Worm (Caenorhabditis elegans): Measurements from ENCODE around the gene H12D21.10.

Gene H12D21.10

DNA sequence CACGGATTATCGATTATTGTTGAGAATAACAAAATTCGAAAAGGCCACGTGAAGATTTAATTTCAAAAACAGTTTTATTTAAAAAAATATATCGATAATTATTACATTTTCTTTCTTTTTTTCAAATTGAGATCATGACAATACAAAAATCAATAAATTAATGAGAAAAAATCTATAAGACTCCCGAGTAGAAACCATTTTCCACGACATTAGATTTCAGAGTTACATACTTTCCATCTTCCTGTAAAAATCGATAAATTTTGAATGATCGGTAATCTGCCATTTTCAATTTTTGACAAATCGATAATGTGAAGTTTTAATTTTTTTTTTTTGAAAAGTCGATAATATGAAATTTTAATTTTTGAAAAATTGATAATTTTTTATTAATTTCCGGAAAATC is 46.1 kb downstream of the H12D21.10 start, which contains the start of gene C30G7.3:
TSS of gene C30G7.3 (minus strand) at position 8 of the 400 bp plus-strand sequence.
- TF ChIP-seq ceh-16 (tag; optimal IDR thresholded peaks at IDR 0.05) (no peak), unc-39 (tag; optimal IDR thresholded peaks at IDR 0.05) (no peak), nhr-11 (tag; optimal IDR thresholded peaks at IDR 0.05) (no peak), lin-39 (tag; optimal IDR thresholded peaks at IDR 0.05) (no peak), nhr-23 (tag; optimal IDR thresholded peaks at IDR 0.05) (no peak), nhr-25 (tag; optimal IDR thresholded peaks at IDR 0.05) (no peak), aly-2 (tag; optimal IDR thresholded peaks at IDR 0.05) (no peak), egl-27 (tag; optimal IDR thresholded peaks at IDR 0.05) (no peak), ceh-28 (tag; optimal IDR thresholded peaks at IDR 0.05) (peak; percentile 65)

DNA sequence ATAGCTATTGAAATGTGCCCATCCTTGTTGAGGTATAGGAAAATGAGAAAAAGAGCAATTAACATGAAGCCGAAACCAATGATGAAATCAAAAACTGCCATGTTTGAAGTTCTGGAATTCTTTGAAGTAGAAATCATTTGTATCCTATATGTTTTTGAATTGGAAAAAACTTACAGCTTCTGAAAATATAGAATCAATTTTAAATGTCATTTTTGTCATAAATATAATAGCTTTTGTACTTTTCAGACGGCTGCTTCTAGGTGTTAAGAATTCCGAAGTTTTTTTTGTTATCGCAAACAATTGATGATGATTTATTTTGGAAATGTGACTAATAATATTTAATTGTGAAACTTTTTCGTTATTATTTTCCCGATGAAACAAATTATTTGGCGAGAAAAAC is 47.4 kb downstream of the H12D21.10 start, which contains the start of gene C30G7.4:
TSS of gene C30G7.4 (minus strand) at position 101 of the 400 bp plus-strand sequence.
- no peak for TF ChIP-seq hmg-11 (tag; optimal IDR thresholded peaks at IDR 0.05)
- TF ChIP-seq elt-1 (tag; optimal IDR thresholded peaks at IDR 0.05) = no peak
- no peak for TF ChIP-seq nhr-11 (tag; optimal IDR thresholded peaks at IDR 0.05)
- no peak for TF ChIP-seq ceh-28 (tag; optimal IDR thresholded peaks at IDR 0.05)
- TF ChIP-seq elt-2 (tag; optimal IDR thresholded peaks at IDR 0.05) = no peak
- no peak for TF ChIP-seq nfya-1 (tag; optimal IDR thresholded peaks at IDR 0.05; ENCODE audit: insufficient read depth)
- TF ChIP-seq zag-1 (tag; optimal IDR thresholded peaks at IDR 0.05) = no peak
- TF ChIP-seq nhr-43 (tag; optimal IDR thresholded peaks at IDR 0.05; ENCODE audit: poor library complexity, severe bottlenecking) = no peak
- no peak for TF ChIP-seq eor-1 (tag; optimal IDR thresholded peaks at IDR 0.05)

DNA sequence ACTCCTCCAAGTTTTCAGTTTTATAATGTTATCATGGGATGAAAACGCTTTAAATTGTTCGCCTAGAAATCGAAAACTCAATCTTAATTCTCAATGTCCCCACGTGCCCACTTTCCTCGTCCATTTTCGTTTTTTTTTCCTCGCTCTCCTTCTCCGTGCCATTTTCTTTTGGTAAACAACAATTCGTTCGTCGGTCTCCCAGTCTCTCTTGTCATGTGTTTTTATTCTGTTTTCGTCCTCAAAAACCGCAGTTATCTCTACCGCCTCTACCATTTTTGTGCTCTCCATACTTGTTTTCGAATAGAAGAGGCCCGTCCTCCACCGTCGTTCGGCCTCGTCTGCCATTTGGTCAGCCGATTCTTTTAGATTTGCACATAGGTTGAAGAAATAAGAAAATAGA is 49.0 kb downstream of the H12D21.10 start:
- no peak for TF ChIP-seq nhr-76 (tag; optimal IDR thresholded peaks at IDR 0.05)
- peak; percentile 61 for TF ChIP-seq lin-39 (tag; optimal IDR thresholded peaks at IDR 0.05)
- peak; percentile 2 for TF ChIP-seq hmg-11 (tag; optimal IDR thresholded peaks at IDR 0.05)
- peak; percentile 86 for TF ChIP-seq pha-4 (tag; optimal IDR thresholded peaks at IDR 0.05)
- TF ChIP-seq unc-39 (tag; optimal IDR thresholded peaks at IDR 0.05) = no peak
- TF ChIP-seq ztf-11 (tag; optimal IDR thresholded peaks at IDR 0.05) = no peak

DNA sequence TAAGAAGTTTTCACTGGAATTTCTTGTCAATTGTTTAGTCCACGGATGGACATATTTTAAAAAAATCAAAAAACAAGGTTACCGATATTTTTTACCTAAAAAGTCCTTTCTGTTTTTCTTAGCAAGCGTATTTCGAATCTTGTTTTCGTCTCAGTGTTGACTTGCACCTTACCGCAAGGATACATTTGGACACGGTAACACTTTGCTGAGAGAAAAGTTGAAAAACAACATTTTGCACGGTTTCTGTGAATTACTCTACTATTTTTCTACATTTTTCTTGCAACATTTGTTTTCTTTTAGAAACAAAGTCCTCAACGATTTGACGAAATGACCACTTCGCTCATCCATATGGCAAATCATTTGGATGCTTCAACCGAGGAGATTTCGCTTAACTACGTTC is 49.9 kb downstream of the H12D21.10 start, which contains the start of gene hil-1:
TSS of gene hil-1 (plus strand) at position 301 of the 400 bp plus-strand sequence.
- no peak for TF ChIP-seq lin-15B (tag; optimal IDR thresholded peaks at IDR 0.05)
- no peak for TF ChIP-seq nhr-76 (tag; optimal IDR thresholded peaks at IDR 0.05)
- no peak for TF ChIP-seq pqm-1 (tag; optimal IDR thresholded peaks at IDR 0.05)
- TF ChIP-seq ZK546.5 (tag; optimal IDR thresholded peaks at IDR 0.05) = no peak
- no peak for TF ChIP-seq nhr-23 (tag; optimal IDR thresholded peaks at IDR 0.05)
- TF ChIP-seq unc-62 (GFP tag; optimal IDR thresholded peaks at IDR 0.05) = no peak
- TF ChIP-seq snpc-4 (tag; optimal IDR thresholded peaks at IDR 0.05) = no peak
- TF ChIP-seq sea-2 (GFP tag; optimal IDR thresholded peaks at IDR 0.05) = no peak
- TF ChIP-seq mdl-1 (tag; optimal IDR thresholded peaks at IDR 0.05) = no peak
- no peak for TF ChIP-seq lin-39 (tag; optimal IDR thresholded peaks at IDR 0.05)
- no peak for TF ChIP-seq ceh-82 (tag; optimal IDR thresholded peaks at IDR 0.05)
- TF ChIP-seq elt-3 (tag; optimal IDR thresholded peaks at IDR 0.05) = no peak
- TF ChIP-seq mml-1 (tag; optimal IDR thresholded peaks at IDR 0.05) = no peak
- no peak for TF ChIP-seq lsy-12 (tag; optimal IDR thresholded peaks at IDR 0.05)
- TF ChIP-seq elt-2 (tag; optimal IDR thresholded peaks at IDR 0.05) = no peak

DNA sequence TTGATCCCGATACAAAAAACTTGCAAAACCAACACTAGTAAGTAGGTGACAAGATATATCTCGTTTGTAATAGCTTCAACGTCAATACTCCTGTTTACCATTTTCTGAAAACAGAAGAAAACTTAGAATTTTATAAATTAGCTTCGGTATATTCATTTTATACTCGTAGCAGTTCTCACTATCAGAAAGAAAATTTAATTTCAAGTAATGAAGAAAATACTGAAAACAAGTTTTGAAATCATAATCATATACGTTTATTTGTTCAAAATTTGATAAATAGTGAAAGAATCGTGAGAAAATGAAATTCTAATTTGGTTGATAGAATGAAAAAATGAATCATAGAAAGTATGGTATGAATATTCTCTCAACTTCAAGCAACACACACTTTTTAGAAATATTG is 55.0 kb downstream of the H12D21.10 start, which contains the start of gene C30G7.5:
TSS of gene C30G7.5 (minus strand) at position 101 of the 400 bp plus-strand sequence.
- TF ChIP-seq sea-2 (GFP tag; optimal IDR thresholded peaks at IDR 0.05) (no peak), pqm-1 (tag; optimal IDR thresholded peaks at IDR 0.05) (no peak), elt-2 (tag; optimal IDR thresholded peaks at IDR 0.05) (no peak), skn-1 (tag; optimal IDR thresholded peaks at IDR 0.05) (no peak), ZK546.5 (tag; optimal IDR thresholded peaks at IDR 0.05) (no peak), tbx-2 (tag; optimal IDR thresholded peaks at IDR 0.05) (no peak), unc-39 (tag; optimal IDR thresholded peaks at IDR 0.05) (no peak), fkh-2 (tag; optimal IDR thresholded peaks at IDR 0.05) (no peak), aly-2 (tag; optimal IDR thresholded peaks at IDR 0.05) (no peak)

Measured in whole organism, L3 larva.